Worm (Caenorhabditis elegans) whole organism, L4 larva: Measurements from ENCODE around the gene T26H5.4.
A peak's percentile ranks its signal among the peaks of the same experiment; 100 is the strongest.

Experiments
- F37D6.2 ChIP-seq: sonication (generic microtip); optimal IDR thresholded peaks from 2 replicates; lab custom pipeline; 2016; ENCODE audit warnings: mild to moderate bottlenecking, missing genetic modification characterization, missing compliant biosample characterization
- T20F7.1 ChIP-seq: fragments of 200-800 bp; sonication (Bioruptor generic); optimal IDR thresholded peaks from 2 replicates; lab custom pipeline; 2018; ENCODE audit warnings: mild to moderate bottlenecking, missing genetic modification characterization, missing compliant biosample characterization
- T26A8.4 ChIP-seq: fragments of 200-800 bp; sonication (Bioruptor generic); IDR thresholded peaks from 2 replicates; pipeline ENCODE4 v1.3.6; 2022; ENCODE audit warnings: missing genetic modification characterization, missing compliant biosample characterization
- Y48G9A.11 ChIP-seq: fragments of 200-800 bp; sonication (Bioruptor generic); IDR thresholded peaks from 2 replicates; pipeline ENCODE4 v1.3.6; 2022; ENCODE audit warnings: missing genetic modification reagents, missing genetic modification characterization, missing compliant biosample characterization
- Y75B8A.6 ChIP-seq: fragments of 200-800 bp; sonication (Bioruptor generic); IDR thresholded peaks from 2 replicates; pipeline ENCODE4 v1.3.6; 2022; ENCODE audit warnings: missing genetic modification reagents, missing genetic modification characterization, missing compliant biosample characterization
- ZK546.5 ChIP-seq, 2 experiments: sonication (generic microtip); optimal IDR thresholded peaks; 2 replicates each; lab custom pipeline; 2017; ENCODE audit warnings: missing biosample characterization in 2 of 2, missing genetic modification characterization in 2 of 2
- aha-1 ChIP-seq: fragments of 150-350 bp; peaks from one replicate; lab custom pipeline; 2014; ENCODE audit warnings: missing biosample characterization, missing genetic modification characterization
- arid-1 ChIP-seq: fragments of 200-800 bp; sonication (Bioruptor generic); conservative IDR thresholded peaks from 2 replicates; pipeline ENCODE4 v1.3.6; 2022; ENCODE audit warnings: missing genetic modification reagents, missing genetic modification characterization, missing compliant biosample characterization
- attf-4 ChIP-seq: sonication (generic microtip); optimal IDR thresholded peaks from 3 replicates; lab custom pipeline; 2017; ENCODE audit warnings: missing biosample characterization, missing genetic modification characterization
- ceh-44 ChIP-seq: fragments of 200-800 bp; sonication (Bioruptor generic); IDR thresholded peaks from 2 replicates; pipeline ENCODE4 v1.3.6; 2022; ENCODE audit warnings: missing genetic modification reagents, missing genetic modification characterization, missing compliant biosample characterization
- ceh-62 ChIP-seq: sonication (generic microtip); optimal IDR thresholded peaks from 2 replicates; lab custom pipeline; 2017; ENCODE audit warnings: missing biosample characterization, missing genetic modification characterization
- ceh-82 ChIP-seq: sonication (generic microtip); optimal IDR thresholded peaks from 2 replicates; lab custom pipeline; 2017; ENCODE audit warnings: missing biosample characterization, missing genetic modification characterization
- ctbp-1 ChIP-seq: fragments of 200-800 bp; sonication (Bioruptor generic); IDR thresholded peaks from 2 replicates; pipeline ENCODE4 v1.3.6; 2022; ENCODE audit warnings: missing genetic modification reagents, missing genetic modification characterization, missing compliant biosample characterization
- daf-12 ChIP-seq: fragments of 150-350 bp; optimal IDR thresholded peaks from 2 replicates; lab custom pipeline; 2014; ENCODE audit warnings: missing biosample characterization, missing genetic modification reagents, missing genetic modification characterization
- daf-16 ChIP-seq, 3 experiments: sonication (generic microtip); optimal IDR thresholded peaks; 2 replicates each; lab custom pipeline; 2016 to 2017; ENCODE audit warnings: missing genetic modification characterization in 3 of 3, missing genetic modification reagents in 3 of 3, mild to moderate bottlenecking in 2 of 3, missing compliant biosample characterization in 2 of 3, missing biosample characterization in 1 of 3, moderate library complexity in 1 of 3
- daf-8 ChIP-seq: fragments of 200-800 bp; sonication (Bioruptor generic); IDR thresholded peaks from 2 replicates; pipeline ENCODE4 v1.3.6; 2022; ENCODE audit warnings: missing genetic modification characterization, missing compliant biosample characterization
- dmd-6 ChIP-seq: fragments of 200-800 bp; sonication (Bioruptor generic); IDR thresholded peaks from 2 replicates; pipeline ENCODE4 v1.3.6; 2022; ENCODE audit warnings: missing genetic modification reagents, missing genetic modification characterization, missing compliant biosample characterization
- dmd-8 ChIP-seq: fragments of 200-800 bp; sonication (Bioruptor generic); IDR thresholded peaks from 2 replicates; pipeline ENCODE4 v1.3.6; 2022; ENCODE audit warnings: missing genetic modification characterization, missing compliant biosample characterization
- dmd-9 ChIP-seq: fragments of 200-800 bp; sonication (Bioruptor generic); IDR thresholded peaks from 2 replicates; pipeline ENCODE4 v1.3.6; 2022; ENCODE audit warnings: missing genetic modification reagents, missing genetic modification characterization, missing compliant biosample characterization
- dpl-1 ChIP-seq: fragments of 150-350 bp; optimal IDR thresholded peaks from 2 replicates; lab custom pipeline; 2014; ENCODE audit warnings: missing biosample characterization, missing genetic modification reagents, missing genetic modification characterization
- duxl-1 ChIP-seq: sonication (generic microtip); optimal IDR thresholded peaks from 2 replicates; lab custom pipeline; 2016; ENCODE audit warnings: mild to moderate bottlenecking, missing genetic modification characterization, moderate library complexity, missing compliant biosample characterization; ENCODE audit not compliant: poor library complexity
- egl-43 ChIP-seq: fragments of 200-800 bp; sonication (Bioruptor generic); IDR thresholded peaks from 2 replicates; pipeline ENCODE4 v1.3.6; 2022; ENCODE audit warnings: missing genetic modification reagents, missing genetic modification characterization, missing compliant biosample characterization
- fkh-10 ChIP-seq: fragments of 150-350 bp; optimal IDR thresholded peaks from 2 replicates; lab custom pipeline; 2014; ENCODE audit warnings: missing biosample characterization, missing genetic modification reagents, missing genetic modification characterization
- fos-1 ChIP-seq: fragments of 150-350 bp; optimal IDR thresholded peaks from 2 replicates; lab custom pipeline; 2014; ENCODE audit warnings: missing biosample characterization, missing genetic modification characterization
- gei-8 ChIP-seq: fragments of 200-800 bp; sonication (Bioruptor generic); optimal IDR thresholded peaks from 2 replicates; lab custom pipeline; 2018; ENCODE audit warnings: mild to moderate bottlenecking, missing genetic modification characterization, missing compliant biosample characterization
- hlh-30 ChIP-seq: sonication (generic microtip); optimal IDR thresholded peaks from 2 replicates; lab custom pipeline; 2017; ENCODE audit warnings: antibody characterized with exemption, mild to moderate bottlenecking, missing genetic modification characterization, missing compliant biosample characterization; ENCODE audit not compliant: insufficient read depth
- lim-7 ChIP-seq: fragments of 200-800 bp; sonication (Bioruptor generic); IDR thresholded peaks from 2 replicates; pipeline ENCODE4 v1.3.6; 2022; ENCODE audit warnings: missing genetic modification characterization, missing compliant biosample characterization
- lin-1 ChIP-seq: fragments of 200-800 bp; sonication (Bioruptor generic); IDR thresholded peaks from 2 replicates; pipeline ENCODE4 v1.3.6; 2022; ENCODE audit warnings: missing genetic modification reagents, missing genetic modification characterization, missing compliant biosample characterization
- lin-13 ChIP-seq: fragments of 150-350 bp; optimal IDR thresholded peaks from 2 replicates; lab custom pipeline; 2014; ENCODE audit warnings: missing biosample characterization, missing genetic modification reagents, missing genetic modification characterization
- lin-15B ChIP-seq: fragments of 150-350 bp; sonication (generic microtip); optimal IDR thresholded peaks from 3 replicates; lab custom pipeline; 2014; ENCODE audit warnings: missing biosample characterization, missing genetic modification characterization
- lir-3 ChIP-seq: sonication (generic microtip); optimal IDR thresholded peaks from 2 replicates; lab custom pipeline; 2016; ENCODE audit warnings: mild to moderate bottlenecking, missing genetic modification characterization, missing compliant biosample characterization
- lsy-2 ChIP-seq, 2 experiments: fragments of 150-350 bp in 1 of 2; sonication (generic microtip) in 1 of 2; optimal IDR thresholded peaks; 2 replicates each; lab custom pipeline; 2014 to 2017; ENCODE audit warnings: missing biosample characterization in 2 of 2, missing genetic modification characterization in 2 of 2
- madf-5 ChIP-seq, 2 experiments: fragments of 200-800 bp; sonication (Bioruptor generic); IDR thresholded peaks; 2 replicates each; pipeline ENCODE4 v1.3.6; 2022; ENCODE audit warnings: missing compliant biosample characterization in 2 of 2, missing genetic modification characterization in 2 of 2
- madf-9 ChIP-seq: fragments of 200-800 bp; sonication (Bioruptor generic); conservative IDR thresholded peaks from 2 replicates; pipeline ENCODE4 v1.3.6; 2022; ENCODE audit warnings: missing genetic modification reagents, missing genetic modification characterization, missing compliant biosample characterization
- nhr-102 ChIP-seq: sonication (generic microtip); optimal IDR thresholded peaks from 2 replicates; lab custom pipeline; 2016; ENCODE audit warnings: mild to moderate bottlenecking, missing genetic modification characterization, moderate library complexity, missing compliant biosample characterization
- nhr-11 ChIP-seq: fragments of 150-350 bp; optimal IDR thresholded peaks from 2 replicates; lab custom pipeline; 2014; ENCODE audit warnings: missing biosample characterization, missing genetic modification characterization
- nhr-111 ChIP-seq: fragments of 200-800 bp; sonication (Bioruptor generic); optimal IDR thresholded peaks from 2 replicates; lab custom pipeline; 2018; ENCODE audit warnings: mild to moderate bottlenecking, missing genetic modification characterization, missing compliant biosample characterization
- nhr-25 ChIP-seq: sonication (generic microtip); optimal IDR thresholded peaks from 2 replicates; lab custom pipeline; 2017; ENCODE audit warnings: missing genetic modification characterization, mild to moderate bottlenecking, missing compliant biosample characterization, antibody characterized with exemption, moderate library complexity, borderline replicate concordance; ENCODE audit not compliant: insufficient read depth
- nhr-28 ChIP-seq: fragments of 150-350 bp; optimal IDR thresholded peaks from 2 replicates; lab custom pipeline; 2014; ENCODE audit warnings: missing biosample characterization, missing genetic modification characterization
- nhr-41 ChIP-seq: fragments of 200-800 bp; sonication (Bioruptor generic); IDR thresholded peaks from 2 replicates; pipeline ENCODE4 v1.3.6; 2022; ENCODE audit warnings: missing genetic modification reagents, missing genetic modification characterization, missing compliant biosample characterization
- nhr-42 ChIP-seq: fragments of 200-800 bp; sonication (Bioruptor generic); IDR thresholded peaks from 2 replicates; pipeline ENCODE4 v1.3.6; 2022; ENCODE audit warnings: missing genetic modification characterization, missing compliant biosample characterization
- nhr-76 ChIP-seq: fragments of 150-350 bp; optimal IDR thresholded peaks from 2 replicates; lab custom pipeline; 2014; ENCODE audit warnings: missing biosample characterization, missing genetic modification characterization
- nhr-77 ChIP-seq: fragments of 150-350 bp; optimal IDR thresholded peaks from 2 replicates; lab custom pipeline; 2014; ENCODE audit warnings: missing biosample characterization, missing genetic modification characterization
- pqm-1 ChIP-seq: sonication (generic microtip); optimal IDR thresholded peaks from 2 replicates; lab custom pipeline; 2017; ENCODE audit warnings: missing biosample characterization, missing genetic modification characterization
- rbr-2 ChIP-seq: sonication (generic microtip); optimal IDR thresholded peaks from 2 replicates; lab custom pipeline; 2016; ENCODE audit warnings: missing genotype, missing genetic modification characterization, missing compliant biosample characterization
- spr-3 ChIP-seq: fragments of 200-800 bp; sonication (Bioruptor generic); optimal IDR thresholded peaks from 2 replicates; lab custom pipeline; 2018; ENCODE audit warnings: mild to moderate bottlenecking, missing genetic modification characterization, missing compliant biosample characterization
- unc-130 ChIP-seq: sonication (generic microtip); optimal IDR thresholded peaks from 2 replicates; lab custom pipeline; 2016; ENCODE audit warnings: missing genetic modification reagents, missing genetic modification characterization, missing compliant biosample characterization
- unc-62 ChIP-seq, 3 experiments: fragments of 150-350 bp in 1 of 3; sonication (generic microtip); optimal IDR thresholded peaks in 2 of 3; peaks in 1 of 3; 1 replicate in 1 of 3; 2 replicates in 2 of 3; lab custom pipeline; 2014 to 2017; ENCODE audit warnings: missing biosample characterization in 3 of 3, missing genetic modification characterization in 3 of 3, missing genetic modification reagents in 3 of 3, missing genotype in 1 of 3
- zfp-2 ChIP-seq: sonication (generic microtip); optimal IDR thresholded peaks from 2 replicates; lab custom pipeline; 2016; ENCODE audit warnings: mild to moderate bottlenecking, missing genetic modification characterization, missing compliant biosample characterization
- zip-2 ChIP-seq: fragments of 150-350 bp; optimal IDR thresholded peaks from 2 replicates; lab custom pipeline; 2014; ENCODE audit warnings: missing biosample characterization, missing genetic modification characterization
- ztf-11 ChIP-seq: fragments of 150-350 bp; optimal IDR thresholded peaks from 2 replicates; lab custom pipeline; 2014; ENCODE audit warnings: missing biosample characterization, missing genetic modification characterization
- ztf-7 ChIP-seq: fragments of 150-350 bp; optimal IDR thresholded peaks from 2 replicates; lab custom pipeline; 2014; ENCODE audit warnings: missing biosample characterization, missing genetic modification characterization

Gene T26H5.4

ce11 chrV:15497731-15498130 lies 49.2 kb upstream of the T26H5.4 start (continued):
- no peak for TF ChIP-seq nhr-25 (tag; lab: Kevin White, UChicago)
- no peak for TF ChIP-seq dmd-9 (GFP tag; lab: Robert Waterston, UW)
- TF ChIP-seq lin-13 (GFP tag; lab: Kevin White, UChicago) = no peak
- no peak for TF ChIP-seq lin-1 (GFP tag; lab: Robert Waterston, UW)
- no peak for TF ChIP-seq madf-9 (GFP tag; lab: Robert Waterston, UW)
- no peak for TF ChIP-seq aha-1 (tag; lab: Kevin White, UChicago)
- TF ChIP-seq lsy-2 (tag; optimal IDR thresholded peaks at IDR 0.05; lab: Kevin White, UChicago) = no peak
- no peak for TF ChIP-seq lim-7
- TF ChIP-seq ztf-11 (tag; lab: Kevin White, UChicago) = no peak
- no peak for TF ChIP-seq egl-43 (GFP tag; lab: Robert Waterston, UW)
- no peak for TF ChIP-seq attf-4
- no peak for TF ChIP-seq F37D6.2
- no peak; the same call in 1 of the 2 replicates for TF ChIP-seq dmd-6
- TF ChIP-seq lir-3 = no peak
- TF ChIP-seq rbr-2 (tag; lab: Kevin White, UChicago) = peak; percentile 7
- no peak for TF ChIP-seq Y48G9A.11 (GFP tag; lab: Robert Waterston, UW)
- no peak for TF ChIP-seq nhr-111 (GFP tag; lab: Kevin White, UChicago)
- TF ChIP-seq hlh-30 (tag; lab: Kevin White, UChicago) = no peak
- no peak for TF ChIP-seq T20F7.1 (GFP tag; lab: Kevin White, UChicago)
- no peak for TF ChIP-seq nhr-76 (tag; lab: Kevin White, UChicago)
- no peak for TF ChIP-seq ZK546.5 (tag; optimal IDR thresholded peaks at IDR 0.05; lab: Kevin White, UChicago)
- TF ChIP-seq nhr-42 (GFP tag; lab: Robert Waterston, UW) = no peak
- no peak for TF ChIP-seq Y75B8A.6 (GFP tag; lab: Robert Waterston, UW)
- TF ChIP-seq dmd-8 = peak; percentile 59; the same call in 1 of the 2 replicates
- TF ChIP-seq T26A8.4 (GFP tag; lab: Robert Waterston, UW) = peak; percentile 57
- no peak for TF ChIP-seq nhr-77
- TF ChIP-seq madf-5 (GFP tag; IDR thresholded peaks at IDR 0.05; lab: Robert Waterston, UW) = no peak
- no peak for TF ChIP-seq gei-8 (GFP tag; lab: Kevin White, UChicago)
- no peak for TF ChIP-seq ceh-62 (tag; lab: Kevin White, UChicago)
- TF ChIP-seq ctbp-1 (GFP tag; lab: Robert Waterston, UW) = no peak
- no peak for TF ChIP-seq ztf-7
- TF ChIP-seq arid-1 (GFP tag; lab: Robert Waterston, UW) = no peak
- TF ChIP-seq daf-12 (tag; lab: Kevin White, UChicago) = no peak
- no peak for TF ChIP-seq unc-62 (GFP tag; optimal IDR thresholded peaks at IDR 0.05 in 1 of 2; lab: Kevin White, UChicago)
- no peak for TF ChIP-seq unc-62 (tag; optimal IDR thresholded peaks at IDR 0.05; lab: Kevin White, UChicago)
- TF ChIP-seq dpl-1 (GFP tag; lab: Kevin White, UChicago) = peak; percentile 37
- TF ChIP-seq zfp-2 (tag; lab: Kevin White, UChicago) = no peak
- no peak for TF ChIP-seq unc-130
- no peak for TF ChIP-seq ceh-44
- TF ChIP-seq ceh-82 (tag; lab: Kevin White, UChicago) = no peak
- TF ChIP-seq daf-8 (GFP tag; lab: Robert Waterston, UW) = no peak
- peak; percentile 59 for TF ChIP-seq pqm-1 (tag; lab: Kevin White, UChicago)
- TF ChIP-seq fos-1 = peak; percentile 56
- TF ChIP-seq lin-15B = no peak
- peak; percentile 95 for TF ChIP-seq nhr-41 (GFP tag; lab: Robert Waterston, UW)
- no peak for TF ChIP-seq nhr-11
- no peak for TF ChIP-seq zip-2 (tag; lab: Kevin White, UChicago)
- no peak for TF ChIP-seq fkh-10 (GFP tag; lab: Kevin White, UChicago)
- TF ChIP-seq daf-16 (GFP tag; optimal IDR thresholded peaks at IDR 0.05; lab: Kevin White, UChicago) = peak in 1 of 2 experiments; percentile 75
- peak; percentile 98 for TF ChIP-seq daf-16 (tag; optimal IDR thresholded peaks at IDR 0.05; lab: Kevin White, UChicago)
- peak; percentile 82 for TF ChIP-seq nhr-28 (tag; lab: Kevin White, UChicago)
- no peak for TF ChIP-seq spr-3 (GFP tag; lab: Kevin White, UChicago)
- no peak for TF ChIP-seq nhr-102
- no peak for TF ChIP-seq duxl-1 (tag; lab: Kevin White, UChicago)
